Fruit fly (Drosophila melanogaster): Measurements from ENCODE around the gene CG31778.

DNA sequence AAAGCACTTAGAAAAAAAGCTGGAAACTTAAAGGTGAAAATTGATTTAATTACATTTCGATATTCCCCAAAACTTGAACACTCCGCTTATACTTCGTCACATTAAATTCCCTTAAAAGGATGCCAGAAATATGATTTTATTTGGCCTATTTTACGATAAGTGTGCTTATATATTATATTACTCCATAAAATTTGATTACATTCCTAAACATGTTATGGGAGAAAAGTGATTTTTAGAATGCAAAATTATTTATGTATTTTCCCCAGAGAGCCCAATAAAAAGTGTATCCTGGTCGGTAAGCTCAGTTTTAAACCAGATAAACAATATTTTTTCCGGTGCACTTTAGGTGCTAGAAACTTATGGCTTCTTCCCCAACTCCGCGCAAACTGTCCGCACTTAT is 32.4 kb upstream of the CG31778 start:
- TF ChIP-seq psq (optimal IDR thresholded peaks at IDR 0.05), result no peak
- no peak for TF ChIP-seq ttk (optimal IDR thresholded peaks at IDR 0.05)
